Worm (Caenorhabditis elegans): Measurements from ENCODE around the gene B0252.8.

Gene B0252.8

ce11 chrII:6927603-6928002, 11.6 kb downstream of the B0252.8 start, which contains the start of gene F22D3.4:
Gene F22D3.4, minus strand, starts transcription at chrII:6927603.
- no peak for TF ChIP-seq unc-62 (GFP tag; optimal IDR thresholded peaks at IDR 0.05)

ce11 chrII:6928416-6928815, 12.4 kb downstream of the B0252.8 start, which contains the start of gene flcn-1:
Gene flcn-1, plus strand, starts transcription at chrII:6928763.
- no peak for TF ChIP-seq unc-62 (GFP tag; optimal IDR thresholded peaks at IDR 0.05)

ce11 chrII:6930072-6930471, 14.1 kb downstream of the B0252.8 start:
- no peak for TF ChIP-seq unc-62 (GFP tag; optimal IDR thresholded peaks at IDR 0.05)

- no peak for TF ChIP-seq unc-62 (GFP tag; optimal IDR thresholded peaks at IDR 0.05)
These were observed 17.0 kb downstream of the B0252.8 start for ce11 chrII:6932978-6933377.

- TF ChIP-seq unc-62 (GFP tag; optimal IDR thresholded peaks at IDR 0.05) = no peak
These were observed 18.8 kb downstream of the B0252.8 start for ce11 chrII:6934729-6935128.

ce11 chrII:6935975-6936374, 20.0 kb downstream of the B0252.8 start:
- no peak for TF ChIP-seq unc-62 (GFP tag; optimal IDR thresholded peaks at IDR 0.05)

ce11 chrII:6936528-6936927, 20.6 kb downstream of the B0252.8 start:
- TF ChIP-seq unc-62 (GFP tag; optimal IDR thresholded peaks at IDR 0.05) = no peak

ce11 chrII:6937057-6937456, 21.1 kb downstream of the B0252.8 start:
- no peak for TF ChIP-seq unc-62 (GFP tag; optimal IDR thresholded peaks at IDR 0.05)

- no peak for TF ChIP-seq unc-62 (GFP tag; optimal IDR thresholded peaks at IDR 0.05)
These were observed 23.9 kb downstream of the B0252.8 start for ce11 chrII:6939873-6940272.

ce11 chrII:6940726-6941230, 24.8 kb downstream of the B0252.8 start:
- TF ChIP-seq unc-62 (GFP tag; optimal IDR thresholded peaks at IDR 0.05) = no peak

- no peak for TF ChIP-seq unc-62 (GFP tag; optimal IDR thresholded peaks at IDR 0.05)
These were observed 25.6 kb downstream of the B0252.8 start for ce11 chrII:6941520-6941919.

- TF ChIP-seq unc-62 (GFP tag; optimal IDR thresholded peaks at IDR 0.05) = no peak
These were observed 27.5 kb downstream of the B0252.8 start for ce11 chrII:6943299-6944051.

ce11 chrII:6951250-6951806, 35.4 kb downstream of the B0252.8 start, which contains the start of the genes malt-1 and ceh-38:
Gene malt-1, minus strand, starts transcription at chrII:6951300.
Gene ceh-38, plus strand, starts transcription at chrII:6951526.
- no peak for TF ChIP-seq unc-62 (GFP tag; optimal IDR thresholded peaks at IDR 0.05)

- TF ChIP-seq unc-62 (GFP tag; optimal IDR thresholded peaks at IDR 0.05) = no peak
These were observed 39.2 kb downstream of the B0252.8 start for ce11 chrII:6955084-6955697.

- no peak for TF ChIP-seq unc-62 (GFP tag; optimal IDR thresholded peaks at IDR 0.05)
These were observed 42.2 kb downstream of the B0252.8 start for ce11 chrII:6958136-6958535.

- TF ChIP-seq unc-62 (GFP tag; optimal IDR thresholded peaks at IDR 0.05) = no peak
These were observed 49.6 kb downstream of the B0252.8 start, which contains the start of gene tra-2 for ce11 chrII:6965573-6965972. Gene tra-2, minus strand, starts transcription at chrII:6965673.
